Worm (Caenorhabditis elegans): Measurements from ENCODE around the gene Y71G10AR.4.

DNA sequence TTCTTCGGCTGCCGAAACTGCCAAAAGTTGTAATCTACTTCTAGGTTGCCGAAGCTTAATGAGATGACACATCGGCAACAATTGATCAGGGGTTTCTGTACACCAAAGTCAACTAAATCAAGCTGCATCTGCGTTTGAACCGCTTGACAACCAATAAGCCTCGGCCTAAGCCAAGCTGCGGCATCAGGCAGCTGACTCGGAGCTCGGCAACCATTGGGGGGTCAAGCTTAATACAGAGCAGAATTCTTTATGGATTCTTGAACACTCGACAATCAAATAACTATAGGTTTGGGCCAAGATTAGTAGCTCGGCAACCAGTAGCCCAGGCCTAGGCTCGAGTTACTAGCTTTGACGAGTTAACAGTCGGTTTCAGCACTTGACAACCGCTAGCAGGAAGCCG, 22.1 kb downstream of the Y71G10AR.4 start:
- TF ChIP-seq him-1 (tag; optimal IDR thresholded peaks at IDR 0.05) (no peak), dao-5 (tag; optimal IDR thresholded peaks at IDR 0.05) (no peak), W03F9.2 (tag; optimal IDR thresholded peaks at IDR 0.05) (no peak)

All from whole organism, L4/young adult.